Fruit fly (Drosophila melanogaster): Measurements from ENCODE around the gene CG11596.

CG11596 gene

DNA sequence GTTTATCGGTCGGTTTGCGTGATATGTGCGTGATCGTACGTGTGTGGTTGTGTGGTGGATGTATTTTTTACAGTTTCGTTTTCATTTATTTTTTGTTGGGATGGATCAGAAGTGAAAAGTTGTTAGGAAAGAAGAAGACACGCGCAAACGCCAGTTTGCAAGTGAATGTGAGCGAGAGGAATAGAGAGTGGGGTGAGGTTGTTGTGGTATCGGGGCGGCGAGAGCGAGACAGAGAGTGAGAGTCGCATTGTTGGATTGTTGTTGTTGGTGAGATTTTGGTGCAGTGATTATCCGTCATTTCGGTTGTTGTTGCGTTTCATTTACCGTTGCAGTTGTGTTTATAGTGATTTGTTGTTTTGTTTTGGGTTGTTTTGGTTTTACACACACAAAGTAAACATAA is 34.0 kb upstream of the CG11596 start:
- TF ChIP-seq cic (GFP tag; optimal IDR thresholded peaks at IDR 0.05) (peak; percentile 8), Clk (GFP tag; optimal IDR thresholded peaks at IDR 0.05) (no peak)

DNA sequence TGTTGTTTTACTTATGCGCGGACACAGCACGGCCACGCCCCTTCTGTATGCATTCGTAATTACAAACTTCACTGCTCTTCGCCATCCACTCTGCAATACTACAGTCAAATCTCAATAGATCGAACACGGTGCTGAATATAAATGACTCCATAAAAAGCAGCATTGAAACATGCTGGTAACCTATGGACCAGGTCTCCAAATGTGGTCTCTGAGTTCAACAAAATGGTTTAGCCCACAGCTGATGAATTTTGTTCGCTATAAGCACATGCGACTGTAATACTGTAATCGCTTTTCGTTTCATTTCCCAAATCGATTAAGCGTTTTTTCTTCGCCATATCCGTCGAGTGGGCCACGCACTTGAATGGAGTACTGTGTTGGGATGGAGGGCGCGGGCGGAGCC is 30.1 kb upstream of the CG11596 start:
- no peak for TF ChIP-seq tj (GFP tag; optimal IDR thresholded peaks at IDR 0.05)
- no peak for TF ChIP-seq pad (GFP tag; optimal IDR thresholded peaks at IDR 0.05)
- no peak for TF ChIP-seq kay (GFP tag; ENCODE audit: borderline replicate concordance)
- no peak for TF ChIP-seq CG7045 (GFP tag; optimal IDR thresholded peaks at IDR 0.05)
- TF ChIP-seq ovo (GFP tag; optimal IDR thresholded peaks at IDR 0.05), result no peak
- no peak for TF ChIP-seq cnc (optimal IDR thresholded peaks at IDR 0.05)
- TF ChIP-seq toe (GFP tag; optimal IDR thresholded peaks at IDR 0.05), result no peak

DNA sequence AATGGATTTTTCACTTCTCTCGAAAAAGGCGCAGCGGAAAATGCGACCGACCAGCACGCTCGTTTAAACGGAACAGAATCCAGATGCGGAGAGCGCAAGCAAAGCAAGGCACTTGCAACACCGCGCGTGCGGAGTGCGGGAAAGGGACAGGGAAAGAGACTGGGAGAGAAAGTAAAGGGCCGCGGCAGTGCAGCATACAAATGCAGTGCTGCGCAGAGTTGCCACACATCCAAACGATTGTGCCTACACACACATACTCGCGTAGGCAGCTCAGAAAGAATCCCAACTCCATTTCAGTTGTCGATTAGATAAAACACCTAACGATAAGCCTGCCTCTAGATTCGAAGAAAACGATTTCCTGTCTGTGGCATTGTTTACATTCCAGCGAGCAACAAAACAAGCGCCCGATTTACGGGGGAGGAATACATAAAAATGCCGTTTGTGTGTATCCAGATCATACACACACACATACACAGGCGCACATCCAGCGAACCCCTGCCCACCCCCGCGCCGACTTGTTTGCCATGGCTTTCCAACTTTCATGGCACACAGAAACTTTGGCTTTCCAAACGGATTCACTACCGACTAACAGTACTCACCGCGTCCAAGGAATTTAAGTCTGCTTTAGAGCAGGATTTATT is 27.9 kb upstream of the CG11596 start:
- no peak for TF ChIP-seq bab1 (GFP tag; optimal IDR thresholded peaks at IDR 0.05)
- TF ChIP-seq CG14711 (tag; optimal IDR thresholded peaks at IDR 0.05), result peak; percentile 94

DNA sequence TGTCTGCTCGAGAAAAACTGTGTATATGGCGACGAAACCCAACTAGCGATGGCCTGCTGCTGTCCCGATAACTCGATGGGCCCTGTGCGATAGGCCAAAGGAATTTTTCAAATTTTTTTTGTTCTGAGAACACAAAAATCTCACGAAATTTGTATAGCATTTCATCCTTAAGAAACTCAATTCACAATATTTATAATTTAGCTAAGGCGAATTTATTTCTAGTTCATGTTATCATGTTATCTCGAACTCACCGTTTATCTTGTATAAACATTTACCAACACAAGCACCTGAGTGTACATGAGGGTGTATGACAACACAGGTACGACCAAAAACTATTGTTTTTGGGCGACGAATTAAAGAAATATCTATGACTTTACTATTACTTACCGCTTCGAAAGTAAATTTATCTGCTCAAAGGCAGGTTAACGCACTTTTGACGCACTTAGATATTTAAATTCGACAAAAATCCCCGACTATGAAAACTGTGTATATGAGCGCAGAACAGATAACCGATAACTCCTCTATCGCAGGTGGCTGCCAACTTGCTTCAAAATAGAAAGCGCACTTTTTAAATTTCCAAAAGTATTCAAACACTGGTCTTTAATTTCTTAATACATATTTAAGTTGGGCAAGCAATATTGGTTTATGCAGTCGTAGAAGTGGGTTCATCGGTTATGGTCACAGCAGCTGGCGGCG is 27.2 kb upstream of the CG11596 start, which contains the start of gene arm:
Gene arm (minus strand): TSS at position 524 of the 696 bp plus-strand sequence.
- TF ChIP-seq Crg-1 (GFP tag; optimal IDR thresholded peaks at IDR 0.05) (peak; percentile 56), CG33017 (tag; optimal IDR thresholded peaks at IDR 0.05) (no peak), toe (GFP tag; optimal IDR thresholded peaks at IDR 0.05) (peak; percentile 35), CG7101 (tag; optimal IDR thresholded peaks at IDR 0.05) (peak; percentile 14), CG1620 (GFP tag; optimal IDR thresholded peaks at IDR 0.05) (peak; percentile 56), Mnt (GFP tag; optimal IDR thresholded peaks at IDR 0.05) (peak; percentile 49), CG11617 (GFP tag; optimal IDR thresholded peaks at IDR 0.05) (peak; percentile 41), CG5204 (GFP tag; optimal IDR thresholded peaks at IDR 0.05) (no peak), ovo (GFP tag; optimal IDR thresholded peaks at IDR 0.05) (no peak), bab1 (GFP tag; optimal IDR thresholded peaks at IDR 0.05) (peak; percentile 11)

DNA sequence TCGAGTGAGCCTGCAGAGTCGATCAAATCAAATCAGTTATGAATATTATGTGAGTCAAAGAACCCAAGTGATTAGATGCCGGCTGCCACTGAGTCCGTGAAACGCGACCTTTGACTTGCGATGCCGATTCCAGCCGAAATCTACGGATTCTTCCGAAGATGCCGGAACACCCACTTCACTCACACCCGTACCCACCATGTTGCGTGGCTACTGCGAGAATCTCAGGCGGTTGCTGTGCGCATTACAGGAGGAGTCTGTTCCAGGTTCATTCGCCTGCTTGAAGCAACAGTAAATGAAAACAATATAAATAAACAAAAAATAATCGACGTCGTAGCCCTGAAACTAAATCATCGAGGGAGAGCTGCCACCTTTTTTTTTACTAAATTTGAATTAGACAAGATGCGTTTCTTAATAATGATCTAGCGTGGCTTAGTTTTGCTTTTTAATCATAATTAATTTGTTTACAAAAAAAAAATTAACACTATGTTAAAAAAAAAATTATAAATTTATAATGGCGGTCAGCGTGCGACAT is 25.8 kb upstream of the CG11596 start, which contains the start of gene Ldaf1:
Gene Ldaf1 (minus strand): TSS at position 307 of the 532 bp plus-strand sequence.
- TF ChIP-seq bab1 (GFP tag; optimal IDR thresholded peaks at IDR 0.05), result no peak
- TF ChIP-seq CG11617 (GFP tag; optimal IDR thresholded peaks at IDR 0.05), result no peak
- TF ChIP-seq ovo (GFP tag; optimal IDR thresholded peaks at IDR 0.05), result peak; percentile 9
- peak; percentile 28 for TF ChIP-seq CG7101 (tag; optimal IDR thresholded peaks at IDR 0.05)

DNA sequence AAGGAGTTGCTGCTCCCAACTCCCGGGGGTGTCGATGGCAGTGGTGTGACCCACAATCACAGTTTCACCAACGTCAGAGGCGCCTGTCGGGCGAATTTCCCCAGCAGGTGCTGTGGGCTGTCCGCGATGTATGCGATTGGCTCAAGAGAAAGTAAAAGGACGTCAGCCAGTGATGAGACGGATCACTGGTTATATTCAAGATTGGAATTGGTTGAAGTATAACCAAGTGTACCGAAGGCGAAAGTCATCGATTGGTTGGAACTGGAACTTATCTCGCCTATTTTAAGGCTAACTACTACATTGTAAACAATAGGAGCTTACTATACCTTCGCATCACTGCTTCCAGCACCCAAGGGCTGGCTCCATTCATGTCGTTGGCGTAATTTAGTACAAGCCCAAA is 24.4 kb upstream of the CG11596 start, which contains the start of gene CG32801:
Gene CG32801 (minus strand): TSS at position 101 of the 400 bp plus-strand sequence.
- TF ChIP-seq ovo (GFP tag; optimal IDR thresholded peaks at IDR 0.05) (no peak), cic (GFP tag; optimal IDR thresholded peaks at IDR 0.05) (no peak), CG12768 (GFP tag; optimal IDR thresholded peaks at IDR 0.05) (no peak), kay (GFP tag; ENCODE audit: borderline replicate concordance) (no peak), Clk (GFP tag; optimal IDR thresholded peaks at IDR 0.05) (no peak), CG7045 (GFP tag; optimal IDR thresholded peaks at IDR 0.05) (no peak), CG7101 (tag; optimal IDR thresholded peaks at IDR 0.05) (no peak), toe (GFP tag; optimal IDR thresholded peaks at IDR 0.05) (no peak), tj (GFP tag; optimal IDR thresholded peaks at IDR 0.05) (no peak), pad (GFP tag; optimal IDR thresholded peaks at IDR 0.05) (no peak)

DNA sequence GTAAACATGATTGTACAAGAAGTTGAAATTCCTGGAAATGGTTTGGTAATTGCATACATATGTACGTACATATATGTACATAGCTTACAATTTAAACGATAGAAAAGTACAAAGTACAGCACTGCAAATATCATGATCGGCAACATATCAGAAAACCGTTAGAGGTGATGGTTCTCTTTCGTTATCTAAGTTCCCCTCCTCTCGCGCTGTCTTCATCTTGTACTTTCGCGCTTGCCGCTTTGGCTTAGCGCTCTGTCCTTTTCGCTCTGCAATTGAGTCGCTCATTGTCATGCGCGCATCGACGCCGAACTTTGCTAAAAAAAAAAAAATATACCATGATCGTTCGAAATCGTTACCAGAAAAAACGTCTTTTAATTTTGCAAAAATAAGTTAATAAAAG is 23.5 kb upstream of the CG11596 start:
- TF ChIP-seq pad (GFP tag; optimal IDR thresholded peaks at IDR 0.05) (peak; percentile 97), CG11617 (GFP tag; optimal IDR thresholded peaks at IDR 0.05) (no peak), bab1 (GFP tag; optimal IDR thresholded peaks at IDR 0.05) (peak; percentile 0), Crg-1 (GFP tag; optimal IDR thresholded peaks at IDR 0.05) (no peak), CG7045 (GFP tag; optimal IDR thresholded peaks at IDR 0.05) (no peak), ovo (GFP tag; optimal IDR thresholded peaks at IDR 0.05) (peak; percentile 61), Mnt (GFP tag; optimal IDR thresholded peaks at IDR 0.05) (no peak), toe (GFP tag; optimal IDR thresholded peaks at IDR 0.05) (no peak), CG12768 (GFP tag; optimal IDR thresholded peaks at IDR 0.05) (no peak), CG5204 (GFP tag; optimal IDR thresholded peaks at IDR 0.05) (no peak), CG14711 (tag; optimal IDR thresholded peaks at IDR 0.05) (no peak), tj (GFP tag; optimal IDR thresholded peaks at IDR 0.05) (no peak), Clk (GFP tag; optimal IDR thresholded peaks at IDR 0.05) (no peak)
